Worm (Caenorhabditis elegans) whole organism, midembryonic: ENCODE measurements around the gene F55B12.10.

Source experiments
- T22C8.4 ChIP-seq: fragments of 200-800 bp; sonication (Bioruptor generic); IDR thresholded peaks from 2 replicates; pipeline ENCODE4 v1.3.6; 2022; ENCODE audit warnings: missing genetic modification characterization, missing compliant biosample characterization
- med-1 ChIP-seq: sonication (generic microtip); optimal IDR thresholded peaks from 2 replicates; lab custom pipeline; 2017; ENCODE audit warnings: missing genetic modification characterization, mild to moderate bottlenecking, missing compliant biosample characterization, antibody characterized with exemption, missing genetic modification reagents; ENCODE audit not compliant: insufficient read depth
- ref-1 ChIP-seq: fragments of 200-800 bp; sonication (Bioruptor generic); conservative IDR thresholded peaks from 2 replicates; pipeline ENCODE4 v1.3.6; 2022; ENCODE audit warnings: missing genetic modification reagents, missing genetic modification characterization, missing compliant biosample characterization

- TF ChIP-seq T22C8.4 (GFP tag; lab: Robert Waterston, UW), result no peak
- no peak for TF ChIP-seq med-1 (GFP tag; lab: Kevin White, UChicago)
- TF ChIP-seq ref-1, result no peak
These were observed 41.1 kb downstream of the F55B12.10 start, which contains the start of gene T22G5.3 for ce11 chrV:13880607-13881006.
